Worm (Caenorhabditis elegans) whole organism, early embryonic: ENCODE data around the gene cpg-2.
A peak's percentile ranks its signal among the peaks of the same experiment; 100 is the strongest.

Experiments used
- B0310.2 ChIP-seq: sonication (generic microtip); optimal IDR thresholded peaks from 2 replicates; lab custom pipeline; 2016; ENCODE audit warnings: mild to moderate bottlenecking, missing genetic modification characterization, missing compliant biosample characterization
- F13C5.2 ChIP-seq: sonication (generic microtip); optimal IDR thresholded peaks from 2 replicates; lab custom pipeline; 2017; ENCODE audit warnings: mild to moderate bottlenecking, missing genetic modification characterization, inconsistent platforms, missing compliant biosample characterization
- aly-1 ChIP-seq: sonication (generic microtip); optimal IDR thresholded peaks from 2 replicates; lab custom pipeline; 2016; ENCODE audit warnings: missing genetic modification characterization, missing compliant biosample characterization
- ama-1 ChIP-seq: fragments of 150-350 bp; optimal IDR thresholded peaks from 2 replicates; lab custom pipeline; 2014
- ceh-13 ChIP-seq: fragments of 200-800 bp; sonication (Bioruptor generic); optimal IDR thresholded peaks from 2 replicates; lab custom pipeline; 2018; ENCODE audit warnings: mild to moderate bottlenecking, missing genetic modification characterization, missing compliant biosample characterization
- ceh-36 ChIP-seq: sonication (generic microtip); optimal IDR thresholded peaks from 2 replicates; lab custom pipeline; 2016; ENCODE audit warnings: missing genetic modification characterization, inconsistent platforms, missing compliant biosample characterization
- ets-7 ChIP-seq: sonication (generic microtip); optimal IDR thresholded peaks from 2 replicates; lab custom pipeline; 2016; ENCODE audit warnings: missing genotype, missing genetic modification characterization, missing compliant biosample characterization
- flt-1 ChIP-seq: fragments of 200-800 bp; sonication (Bioruptor generic); IDR thresholded peaks from 2 replicates; pipeline ENCODE4 v1.3.6; 2022; ENCODE audit warnings: missing genetic modification characterization, missing compliant biosample characterization
- hmbx-1 ChIP-seq: sonication (generic microtip); optimal IDR thresholded peaks from 2 replicates; lab custom pipeline; 2016; ENCODE audit warnings: mild to moderate bottlenecking, missing genetic modification characterization, missing compliant biosample characterization
- hmg-4 ChIP-seq: fragments of 200-800 bp; sonication (Bioruptor generic); optimal IDR thresholded peaks from 2 replicates; lab custom pipeline; 2018; ENCODE audit warnings: mild to moderate bottlenecking, missing genetic modification characterization, missing compliant biosample characterization
- hnd-1 ChIP-seq: sonication (generic microtip); optimal IDR thresholded peaks from 2 replicates; lab custom pipeline; 2016; ENCODE audit warnings: missing genetic modification characterization, missing compliant biosample characterization
- pes-1 ChIP-seq: fragments of 200-800 bp; sonication (Bioruptor generic); IDR thresholded peaks from 2 replicates; pipeline ENCODE4 v1.3.6; 2022; ENCODE audit warnings: missing genetic modification reagents, missing genetic modification characterization, missing compliant biosample characterization
- scrt-1 ChIP-seq: fragments of 200-800 bp; sonication (Bioruptor generic); IDR thresholded peaks from 2 replicates; pipeline ENCODE4 v1.3.6; 2022; ENCODE audit warnings: missing genetic modification characterization, missing compliant biosample characterization
- sea-1 ChIP-seq: fragments of 200-800 bp; sonication (Bioruptor generic); conservative IDR thresholded peaks from 2 replicates; pipeline ENCODE4 v1.3.6; 2022; ENCODE audit warnings: missing genetic modification characterization, missing compliant biosample characterization
- tbx-11 ChIP-seq: fragments of 200-800 bp; sonication (Bioruptor generic); IDR thresholded peaks from 2 replicates; pipeline ENCODE4 v1.3.6; 2022; ENCODE audit warnings: missing genetic modification characterization, missing compliant biosample characterization
- tbx-37 ChIP-seq: fragments of 200-800 bp; sonication (Bioruptor generic); conservative IDR thresholded peaks from 2 replicates; pipeline ENCODE4 v1.3.6; 2022; ENCODE audit warnings: missing genetic modification reagents, missing genetic modification characterization, missing compliant biosample characterization
- tra-4 ChIP-seq: sonication (generic microtip); optimal IDR thresholded peaks from 2 replicates; lab custom pipeline; 2017; ENCODE audit warnings: missing genetic modification characterization, missing compliant biosample characterization

The cpg-2 gene

ce11 chrIII:7103940-7104440, at the start of gene cpg-2:
Gene cpg-2 (minus strand): TSS chrIII:7103990.
- TF ChIP-seq F13C5.2 (tag; lab: Kevin White, UChicago) (no peak), hnd-1 (no peak), ama-1 (lab: Kevin White, UChicago) (no peak), aly-1 (tag; lab: Kevin White, UChicago) (no peak), flt-1 (GFP tag; lab: Robert Waterston, UW) (no peak), ets-7 (no peak), hmg-4 (no peak), hmbx-1 (tag; lab: Kevin White, UChicago) (no peak), scrt-1 (GFP tag; lab: Robert Waterston, UW) (no peak), ceh-36 (tag; lab: Kevin White, UChicago) (no peak), ceh-13 (GFP tag; lab: Kevin White, UChicago) (no peak), B0310.2 (tag; lab: Kevin White, UChicago) (no peak), tbx-11 (GFP tag; lab: Robert Waterston, UW) (no peak), sea-1 (GFP tag; lab: Robert Waterston, UW) (no peak)

ce11 chrIII:7152569-7152968, 48.8 kb upstream of the cpg-2 start:
- TF ChIP-seq scrt-1 (GFP tag; lab: Robert Waterston, UW) (no peak), flt-1 (GFP tag; lab: Robert Waterston, UW) (no peak), B0310.2 (tag; lab: Kevin White, UChicago) (no peak), ceh-13 (GFP tag; lab: Kevin White, UChicago) (no peak), hmg-4 (no peak), ets-7 (no peak), hnd-1 (no peak), sea-1 (GFP tag; lab: Robert Waterston, UW) (no peak), hmbx-1 (tag; lab: Kevin White, UChicago) (no peak), ceh-36 (tag; lab: Kevin White, UChicago) (no peak), F13C5.2 (tag; lab: Kevin White, UChicago) (no peak), aly-1 (tag; lab: Kevin White, UChicago) (no peak), pes-1 (GFP tag; lab: Robert Waterston, UW) (no peak), tbx-37 (no peak), tra-4 (tag; lab: Kevin White, UChicago) (no peak), ama-1 (lab: Kevin White, UChicago) (no peak), tbx-11 (GFP tag; lab: Robert Waterston, UW) (no peak)

- no peak for TF ChIP-seq tbx-37
- TF ChIP-seq hmg-4, result no peak
- TF ChIP-seq hnd-1, result no peak
- TF ChIP-seq pes-1 (GFP tag; lab: Robert Waterston, UW), result no peak
- TF ChIP-seq sea-1 (GFP tag; lab: Robert Waterston, UW), result no peak
- TF ChIP-seq ets-7, result no peak
- no peak for TF ChIP-seq flt-1 (GFP tag; lab: Robert Waterston, UW)
- TF ChIP-seq aly-1 (tag; lab: Kevin White, UChicago), result no peak
- no peak for TF ChIP-seq ceh-36 (tag; lab: Kevin White, UChicago)
- no peak for TF ChIP-seq ama-1 (lab: Kevin White, UChicago)
Observed at ce11 chrIII:7150162-7150561, 46.4 kb upstream of the cpg-2 start.

ce11 chrIII:7148191-7148590, 44.4 kb upstream of the cpg-2 start:
- TF ChIP-seq ceh-36 (tag; lab: Kevin White, UChicago), result no peak
- TF ChIP-seq hmbx-1 (tag; lab: Kevin White, UChicago), result no peak
- no peak for TF ChIP-seq flt-1 (GFP tag; lab: Robert Waterston, UW)

ce11 chrIII:7146341-7146740, 42.6 kb upstream of the cpg-2 start:
- TF ChIP-seq hmg-4, result no peak
- TF ChIP-seq aly-1 (tag; lab: Kevin White, UChicago), result no peak
- no peak for TF ChIP-seq flt-1 (GFP tag; lab: Robert Waterston, UW)
- no peak for TF ChIP-seq F13C5.2 (tag; lab: Kevin White, UChicago)
- TF ChIP-seq sea-1 (GFP tag; lab: Robert Waterston, UW), result no peak
- TF ChIP-seq hnd-1, result no peak
- TF ChIP-seq ceh-36 (tag; lab: Kevin White, UChicago), result no peak
- no peak for TF ChIP-seq B0310.2 (tag; lab: Kevin White, UChicago)
- no peak for TF ChIP-seq hmbx-1 (tag; lab: Kevin White, UChicago)
- TF ChIP-seq ama-1 (lab: Kevin White, UChicago), result no peak
- TF ChIP-seq tbx-11 (GFP tag; lab: Robert Waterston, UW), result no peak
- no peak for TF ChIP-seq tbx-37
- TF ChIP-seq ceh-13 (GFP tag; lab: Kevin White, UChicago), result no peak
- no peak for TF ChIP-seq ets-7

ce11 chrIII:7144749-7145148, 41.0 kb upstream of the cpg-2 start, which contains the start of gene glr-2:
Gene glr-2 (minus strand): TSS chrIII:7144959.
- no peak for TF ChIP-seq tbx-11 (GFP tag; lab: Robert Waterston, UW)
- no peak for TF ChIP-seq B0310.2 (tag; lab: Kevin White, UChicago)
- TF ChIP-seq tra-4 (tag; lab: Kevin White, UChicago), result no peak
- no peak for TF ChIP-seq hmg-4
- no peak for TF ChIP-seq scrt-1 (GFP tag; lab: Robert Waterston, UW)
- no peak for TF ChIP-seq sea-1 (GFP tag; lab: Robert Waterston, UW)
- no peak for TF ChIP-seq pes-1 (GFP tag; lab: Robert Waterston, UW)
- no peak for TF ChIP-seq ceh-13 (GFP tag; lab: Kevin White, UChicago)
- no peak for TF ChIP-seq hnd-1
- TF ChIP-seq flt-1 (GFP tag; lab: Robert Waterston, UW), result no peak
- no peak for TF ChIP-seq tbx-37
- no peak for TF ChIP-seq F13C5.2 (tag; lab: Kevin White, UChicago)
- no peak for TF ChIP-seq ets-7
- TF ChIP-seq ama-1 (lab: Kevin White, UChicago), result no peak
- TF ChIP-seq hmbx-1 (tag; lab: Kevin White, UChicago), result no peak
- no peak for TF ChIP-seq ceh-36 (tag; lab: Kevin White, UChicago)
- no peak for TF ChIP-seq aly-1 (tag; lab: Kevin White, UChicago)

- TF ChIP-seq ceh-36 (tag; lab: Kevin White, UChicago) (no peak), ets-7 (no peak), sea-1 (GFP tag; lab: Robert Waterston, UW) (no peak), pes-1 (GFP tag; lab: Robert Waterston, UW) (peak; percentile 53; the same call in 1 of the 2 replicates), ceh-13 (GFP tag; lab: Kevin White, UChicago) (no peak), hnd-1 (no peak), flt-1 (GFP tag; lab: Robert Waterston, UW) (no peak), hmg-4 (no peak), F13C5.2 (tag; lab: Kevin White, UChicago) (no peak), scrt-1 (GFP tag; lab: Robert Waterston, UW) (no peak), ama-1 (lab: Kevin White, UChicago) (peak; percentile 90), tbx-37 (no peak), tra-4 (tag; lab: Kevin White, UChicago) (no peak), hmbx-1 (tag; lab: Kevin White, UChicago) (no peak), aly-1 (tag; lab: Kevin White, UChicago) (no peak), tbx-11 (GFP tag; lab: Robert Waterston, UW) (no peak)
Observed at ce11 chrIII:7142172-7142601, 38.4 kb upstream of the cpg-2 start.
